Fruit fly (Drosophila melanogaster) Kc167 (cell line): ENCODE results near the gene Phlpp.

Experiments used
- h ChIP-seq: fragments of >200 bp; optimal IDR thresholded peaks from 3 replicates; lab custom pipeline; 2018; ENCODE audit warnings: missing external identifiers
- insv ChIP-seq: fragments of >200 bp; optimal IDR thresholded peaks from 3 replicates; lab custom pipeline; 2018; ENCODE audit warnings: missing external identifiers

- TF ChIP-seq h (lab: Kevin White, UChicago) (no peak), insv (lab: Kevin White, UChicago) (no peak)
These were observed at the start of gene Phlpp for dm6 chr2L:19058916-19059315.
